Worm (Caenorhabditis elegans): Measurements from ENCODE around the gene C47A4.1.

DNA sequence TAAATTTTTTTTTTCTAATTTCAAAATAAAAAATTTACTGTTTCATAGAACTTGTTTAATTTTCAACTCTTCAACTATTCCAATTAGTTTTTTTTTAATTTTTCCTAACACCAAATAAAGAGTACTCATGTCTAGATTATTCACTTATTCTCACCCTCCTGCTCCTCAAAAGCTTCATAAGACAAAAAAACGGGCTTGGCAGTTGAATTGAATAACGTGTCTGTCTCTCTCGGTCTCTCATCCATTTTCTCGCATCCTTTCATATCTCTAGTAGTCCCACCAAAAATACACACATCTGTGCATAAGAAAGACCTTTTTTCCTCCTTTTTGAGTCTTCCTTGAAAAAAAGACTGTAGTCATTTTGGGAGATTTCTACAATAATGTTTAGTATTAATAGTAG lies 47.3 kb upstream of the C47A4.1 start:
- TF ChIP-seq fos-1 (tag; optimal IDR thresholded peaks at IDR 0.05) = no peak
- TF ChIP-seq egl-27 (tag; optimal IDR thresholded peaks at IDR 0.05) = no peak
- no peak for TF ChIP-seq unc-39 (tag; optimal IDR thresholded peaks at IDR 0.05)
- TF ChIP-seq nhr-237 (tag; optimal IDR thresholded peaks at IDR 0.05) = no peak
- TF ChIP-seq skn-1 (tag; optimal IDR thresholded peaks at IDR 0.05) = no peak
- TF ChIP-seq jun-1 (tag; optimal IDR thresholded peaks at IDR 0.05) = no peak
- TF ChIP-seq unc-62 (GFP tag; optimal IDR thresholded peaks at IDR 0.05) = no peak
- TF ChIP-seq nhr-12 (tag; optimal IDR thresholded peaks at IDR 0.05) = no peak
- no peak for TF ChIP-seq pqm-1 (tag; optimal IDR thresholded peaks at IDR 0.05)
- no peak for TF ChIP-seq elt-1 (tag; optimal IDR thresholded peaks at IDR 0.05)
- TF ChIP-seq aly-2 (tag; optimal IDR thresholded peaks at IDR 0.05) = no peak
- no peak for TF ChIP-seq ceh-82 (tag; optimal IDR thresholded peaks at IDR 0.05)
